Worm (Caenorhabditis elegans) whole organism, late embryonic: ENCODE measurements around the gene rab-7.

Experiments used
- T23F11.4 ChIP-seq: fragments of 200-800 bp; sonication (Bioruptor generic); optimal IDR thresholded peaks from 2 replicates; lab custom pipeline; 2018; ENCODE audit warnings: mild to moderate bottlenecking, missing genetic modification characterization, missing compliant biosample characterization
- Y22D7AL.16 ChIP-seq: sonication (generic microtip); optimal IDR thresholded peaks from 2 replicates; lab custom pipeline; 2016; ENCODE audit warnings: missing genetic modification characterization, missing compliant biosample characterization
- ama-1 ChIP-seq: fragments of 150-350 bp; optimal IDR thresholded peaks from 2 replicates; lab custom pipeline; 2014
- fkh-6 ChIP-seq: sonication (generic microtip); optimal IDR thresholded peaks from 2 replicates; lab custom pipeline; 2016; ENCODE audit warnings: missing genetic modification characterization, missing compliant biosample characterization
- hlh-30 ChIP-seq: sonication (generic microtip); optimal IDR thresholded peaks from 2 replicates; lab custom pipeline; 2017; ENCODE audit warnings: antibody characterized with exemption, missing genetic modification characterization, missing compliant biosample characterization; ENCODE audit not compliant: insufficient read depth
- pha-4 ChIP-seq: fragments of 150-350 bp; optimal IDR thresholded peaks from 2 replicates; lab custom pipeline; 2018; ENCODE audit warnings: missing biosample characterization, missing genetic modification reagents, missing genetic modification characterization
- pros-1 ChIP-seq: fragments of 150-350 bp; optimal IDR thresholded peaks from 2 replicates; lab custom pipeline; 2014; ENCODE audit warnings: missing biosample characterization, missing genetic modification reagents, missing genetic modification characterization
- tbx-2 ChIP-seq: sonication (generic microtip); optimal IDR thresholded peaks from 2 replicates; lab custom pipeline; 2016; ENCODE audit warnings: missing genetic modification characterization, missing compliant biosample characterization
- tbx-7 ChIP-seq: sonication (generic microtip); optimal IDR thresholded peaks from 2 replicates; lab custom pipeline; 2016; ENCODE audit warnings: missing genotype, missing genetic modification characterization, missing compliant biosample characterization
- ztf-16 ChIP-seq: sonication (generic microtip); optimal IDR thresholded peaks from 2 replicates; lab custom pipeline; 2017; ENCODE audit warnings: missing genetic modification characterization, missing compliant biosample characterization

DNA sequence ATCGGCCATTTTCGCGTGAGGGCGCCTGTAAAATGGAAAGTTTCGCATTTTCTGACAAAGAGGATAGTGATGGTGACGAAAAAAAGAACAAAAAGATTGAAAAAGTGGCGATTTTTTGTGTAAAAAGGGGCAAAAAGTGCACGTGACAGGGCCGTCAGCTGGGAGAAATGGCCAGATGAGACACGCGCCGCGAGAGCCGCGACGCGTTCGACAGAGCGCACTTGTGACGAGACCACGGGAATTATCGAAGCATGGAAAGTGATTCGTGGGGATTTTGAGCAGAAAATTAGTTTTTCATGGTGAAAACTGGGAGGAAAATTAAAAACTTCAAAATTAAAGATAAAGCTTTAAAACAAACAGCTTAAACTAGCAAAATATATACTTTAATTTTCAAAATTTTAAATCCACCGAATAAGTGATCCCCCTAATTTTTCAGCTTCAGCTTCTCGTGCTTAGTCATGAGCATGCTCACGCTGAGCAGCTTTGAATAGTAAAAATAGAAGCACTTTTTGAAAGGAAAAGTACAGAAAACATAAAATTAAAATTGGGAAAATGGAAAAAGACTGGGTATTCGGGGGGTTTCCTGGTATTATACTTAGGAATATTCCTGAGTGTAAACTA is 886 bp upstream of the rab-7 start, which contains the start of gene W03C9.5:
- TF ChIP-seq Y22D7AL.16 (tag; lab: Kevin White, UChicago) (peak; percentile 39), tbx-7 (tag; lab: Kevin White, UChicago) (peak; percentile 97), pha-4 (tag; lab: Kevin White, UChicago) (no peak), pros-1 (tag; lab: Kevin White, UChicago) (peak; percentile 29), tbx-2 (tag; lab: Kevin White, UChicago) (peak; percentile 99), ztf-16 (tag; lab: Kevin White, UChicago) (peak; percentile 88), hlh-30 (peak; percentile 99), fkh-6 (tag; lab: Kevin White, UChicago) (peak; percentile 73), ama-1 (no peak), T23F11.4 (GFP tag; lab: Kevin White, UChicago) (peak; percentile 62)
